Fruit fly (Drosophila melanogaster) whole organism, embryonic: ENCODE results near the gene CG16972.

Source experiments
- Aef1 ChIP-seq: fragments of 200-800 bp; sonication (Bioruptor generic); IDR thresholded peaks from 3 replicates; pipeline ENCODE4 v1.3.6; 2022; ENCODE audit warnings: missing biosample characterization, missing genetic modification characterization
- C15 ChIP-seq: fragments of 200-800 bp; sonication (Bioruptor generic); IDR thresholded peaks from 3 replicates; pipeline ENCODE4 v1.3.6; 2022; ENCODE audit warnings: missing biosample characterization, missing genetic modification characterization
- CG10209 ChIP-seq: fragments of 200-800 bp; sonication (Bioruptor generic); optimal IDR thresholded peaks from 3 replicates; lab custom pipeline; 2017; ENCODE audit warnings: missing biosample characterization, mild to moderate bottlenecking, missing genetic modification characterization, missing genetic modification reagents
- CG10267 ChIP-seq: fragments of 200-800 bp; sonication (Bioruptor generic); optimal IDR thresholded peaks from 2 replicates; lab custom pipeline; 2018; ENCODE audit warnings: missing biosample characterization, mild to moderate bottlenecking, missing genetic modification characterization, moderate library complexity
- CG10565 ChIP-seq: fragments of 200-800 bp; sonication (Bioruptor generic); optimal IDR thresholded peaks from 3 replicates; lab custom pipeline; 2016; ENCODE audit warnings: missing biosample characterization, mild to moderate bottlenecking, missing genetic modification characterization
- CG10959 ChIP-seq: fragments of 200-800 bp; sonication (Bioruptor generic); IDR thresholded peaks from 2 replicates; pipeline ENCODE4 v1.3.6; 2022; ENCODE audit warnings: missing biosample characterization, missing genetic modification characterization
- CG12219 ChIP-seq: fragments of 200-800 bp; sonication (Bioruptor generic); optimal IDR thresholded peaks from 3 replicates; lab custom pipeline; 2018; ENCODE audit warnings: missing biosample characterization, mild to moderate bottlenecking, missing genetic modification characterization
- CG13894 ChIP-seq: fragments of 200-800 bp; sonication (Bioruptor generic); optimal IDR thresholded peaks from 3 replicates; lab custom pipeline; 2018; ENCODE audit warnings: missing biosample characterization, mild to moderate bottlenecking, missing genetic modification characterization, moderate library complexity
- CG15514 ChIP-seq: fragments of 200-800 bp; sonication (Bioruptor generic); optimal IDR thresholded peaks from 3 replicates; lab custom pipeline; 2017; ENCODE audit warnings: missing biosample characterization, missing genetic modification characterization, mild to moderate bottlenecking, moderate library complexity, missing genetic modification reagents
- CG15601 ChIP-seq: fragments of 200-800 bp; sonication (Bioruptor generic); optimal IDR thresholded peaks from 3 replicates; lab custom pipeline; 2019; ENCODE audit warnings: missing biosample characterization, mild to moderate bottlenecking, missing genetic modification characterization, moderate library complexity
- CG1603 ChIP-seq: fragments of 200-800 bp; sonication (Bioruptor generic); optimal IDR thresholded peaks from 2 replicates; lab custom pipeline; 2019; ENCODE audit warnings: missing biosample characterization, mild to moderate bottlenecking, missing genetic modification characterization, moderate library complexity
- CG17328 ChIP-seq: fragments of 200-800 bp; sonication (Bioruptor generic); IDR thresholded peaks from 2 replicates; pipeline ENCODE4 v1.3.6; 2022; ENCODE audit warnings: missing biosample characterization, missing genetic modification characterization
- CG18011 ChIP-seq: fragments of 200-800 bp; sonication (Bioruptor generic); optimal IDR thresholded peaks from 2 replicates; lab custom pipeline; 2017; ENCODE audit warnings: missing biosample characterization, missing genetic modification characterization, mild to moderate bottlenecking, moderate library complexity, missing genotype
- CG32772 ChIP-seq: fragments of 200-800 bp; sonication (Bioruptor generic); IDR thresholded peaks from 2 replicates; pipeline ENCODE4 v1.3.6; 2022; ENCODE audit warnings: missing biosample characterization, missing genetic modification characterization
- CG43689 ChIP-seq: fragments of 200-800 bp; sonication (Bioruptor generic); IDR thresholded peaks from 2 replicates; pipeline ENCODE4 v1.3.6; 2022; ENCODE audit warnings: missing biosample characterization, missing genetic modification characterization
- CG4854 ChIP-seq: fragments of 200-800 bp; sonication (Bioruptor generic); optimal IDR thresholded peaks from 2 replicates; lab custom pipeline; 2016; ENCODE audit warnings: missing biosample characterization, missing genetic modification characterization, inconsistent platforms
- CG7556 ChIP-seq: fragments of 200-800 bp; sonication (Bioruptor generic); optimal IDR thresholded peaks from 2 replicates; lab custom pipeline; 2017; ENCODE audit warnings: missing biosample characterization, mild to moderate bottlenecking, missing genetic modification characterization
- CG8478 ChIP-seq: fragments of >200 bp; optimal IDR thresholded peaks from 2 replicates; lab custom pipeline; 2018
- CG8765 ChIP-seq: fragments of 200-800 bp; sonication (Bioruptor generic); IDR thresholded peaks from 2 replicates; pipeline ENCODE4 v1.3.6; 2022; ENCODE audit warnings: missing biosample characterization, missing genetic modification characterization
- CrebB ChIP-seq: fragments of 200-800 bp; sonication (Bioruptor generic); optimal IDR thresholded peaks from 3 replicates; lab custom pipeline; 2018; ENCODE audit warnings: missing biosample characterization, mild to moderate bottlenecking, missing genetic modification characterization
- Dip3 ChIP-seq: fragments of 200-800 bp; sonication (Bioruptor generic); optimal IDR thresholded peaks from 3 replicates; lab custom pipeline; 2016; ENCODE audit warnings: missing biosample characterization, missing genetic modification characterization
- Fer1 ChIP-seq: fragments of 200-800 bp; sonication (Bioruptor generic); optimal IDR thresholded peaks from 2 replicates; lab custom pipeline; 2017; ENCODE audit warnings: missing biosample characterization, mild to moderate bottlenecking, missing genetic modification characterization
- Gug ChIP-seq: fragments of 200-800 bp; sonication (Bioruptor generic); IDR thresholded peaks from 4 replicates; pipeline ENCODE4 v1.3.6; 2022; ENCODE audit warnings: missing biosample characterization, missing genetic modification characterization
- HLH54F ChIP-seq: fragments of 200-800 bp; sonication (Bioruptor generic); optimal IDR thresholded peaks from 3 replicates; lab custom pipeline; 2016; ENCODE audit warnings: missing biosample characterization, missing genetic modification characterization
- Hr3 ChIP-seq: fragments of 200-800 bp; sonication (Bioruptor generic); optimal IDR thresholded peaks from 3 replicates; lab custom pipeline; 2016; ENCODE audit warnings: missing biosample characterization, missing genetic modification characterization
- Hr78 ChIP-seq, 2 experiments: fragments of 200-800 bp in 1 of 2; fragments of >200 bp in 1 of 2; sonication (Bioruptor generic) in 1 of 2; optimal IDR thresholded peaks; 2 replicates each; lab custom pipeline; 2017 to 2019; ENCODE audit warnings: missing biosample characterization in 2 of 2, missing genetic modification characterization in 2 of 2, mild to moderate bottlenecking in 1 of 2, moderate library complexity in 1 of 2
- Lim3 ChIP-seq: fragments of 200-800 bp; sonication (Bioruptor generic); IDR thresholded peaks from 2 replicates; pipeline ENCODE4 v1.3.6; 2022; ENCODE audit warnings: missing biosample characterization, missing genetic modification characterization
- Mad ChIP-seq: fragments of 200-800 bp; sonication (Bioruptor generic); optimal IDR thresholded peaks from 2 replicates; lab custom pipeline; 2016; ENCODE audit warnings: missing biosample characterization, missing genetic modification characterization
- NC2β ChIP-seq: fragments of 200-800 bp; sonication (Bioruptor generic); optimal IDR thresholded peaks from 2 replicates; lab custom pipeline; 2016; ENCODE audit warnings: missing biosample characterization, missing genetic modification characterization
- Nf-YA ChIP-seq: fragments of 200-800 bp; sonication (Bioruptor generic); IDR thresholded peaks from 2 replicates; pipeline ENCODE4 v1.3.6; 2022; ENCODE audit warnings: missing biosample characterization, missing genetic modification characterization
- Rx ChIP-seq: fragments of 200-800 bp; sonication (Bioruptor generic); IDR thresholded peaks from 2 replicates; pipeline ENCODE4 v1.3.6; 2022; ENCODE audit warnings: missing biosample characterization, missing genetic modification characterization
- Sox100B ChIP-seq: fragments of 200-800 bp; sonication (Bioruptor generic); optimal IDR thresholded peaks from 3 replicates; lab custom pipeline; 2018; ENCODE audit warnings: missing biosample characterization, mild to moderate bottlenecking, missing genetic modification characterization
- Usf ChIP-seq: fragments of 200-800 bp; sonication (Bioruptor generic); optimal IDR thresholded peaks from 2 replicates; lab custom pipeline; 2017; ENCODE audit warnings: missing genotype, missing biosample characterization, missing genetic modification characterization
- Vsx1 ChIP-seq: fragments of 200-800 bp; sonication (Bioruptor generic); optimal IDR thresholded peaks from 2 replicates; lab custom pipeline; 2017; ENCODE audit warnings: missing biosample characterization, mild to moderate bottlenecking, missing genetic modification characterization, missing genetic modification reagents
- bab2 ChIP-seq: fragments of 200-800 bp; sonication (Bioruptor generic); optimal IDR thresholded peaks from 2 replicates; lab custom pipeline; 2016; ENCODE audit warnings: missing biosample characterization, missing genetic modification characterization
- caup ChIP-seq: fragments of 200-800 bp; sonication (Bioruptor generic); optimal IDR thresholded peaks from 3 replicates; lab custom pipeline; 2017; ENCODE audit warnings: missing biosample characterization, mild to moderate bottlenecking, missing genetic modification characterization, moderate library complexity; ENCODE audit not compliant: severe bottlenecking
- crp ChIP-seq, 2 experiments: fragments of 200-800 bp; sonication (Bioruptor generic); optimal IDR thresholded peaks; 2 replicates in 1 of 2; 3 replicates in 1 of 2; lab custom pipeline; 2017; ENCODE audit warnings: missing biosample characterization in 2 of 2, missing genetic modification characterization in 2 of 2, mild to moderate bottlenecking in 1 of 2, moderate library complexity in 1 of 2
- danr ChIP-seq: fragments of 200-800 bp; sonication (Bioruptor generic); IDR thresholded peaks from 2 replicates; pipeline ENCODE4 v1.3.6; 2022; ENCODE audit warnings: missing biosample characterization, missing genetic modification characterization
- ems ChIP-seq: fragments of 200-800 bp; sonication (Bioruptor generic); optimal IDR thresholded peaks from 3 replicates; lab custom pipeline; 2016; ENCODE audit warnings: missing biosample characterization, missing genetic modification characterization
- gcm ChIP-seq: fragments of 200-800 bp; sonication (Bioruptor generic); optimal IDR thresholded peaks from 2 replicates; lab custom pipeline; 2019; ENCODE audit warnings: missing biosample characterization, mild to moderate bottlenecking, missing genetic modification characterization, moderate library complexity
- inv ChIP-seq: fragments of 200-800 bp; sonication (Bioruptor generic); IDR thresholded peaks from 2 replicates; pipeline ENCODE4 v1.3.6; 2022; ENCODE audit warnings: missing biosample characterization, missing genetic modification characterization; ENCODE audit not compliant: partially characterized antibody
- peb ChIP-seq: fragments of 200-800 bp; sonication (Bioruptor generic); IDR thresholded peaks from 2 replicates; pipeline ENCODE4 v1.3.6; 2022; ENCODE audit warnings: missing biosample characterization, missing genetic modification characterization
- pnt ChIP-seq: fragments of 200-800 bp; sonication (Bioruptor generic); optimal IDR thresholded peaks from 3 replicates; lab custom pipeline; 2016; ENCODE audit warnings: missing biosample characterization, missing genetic modification characterization
- pzg ChIP-seq: fragments of 200-800 bp; sonication (Bioruptor generic); optimal IDR thresholded peaks from 3 replicates; lab custom pipeline; 2018; ENCODE audit warnings: missing biosample characterization, mild to moderate bottlenecking, missing genetic modification characterization, moderate library complexity
- slou ChIP-seq: fragments of 200-800 bp; sonication (Bioruptor generic); optimal IDR thresholded peaks from 3 replicates; lab custom pipeline; 2016; ENCODE audit warnings: missing biosample characterization, missing genetic modification characterization
- sqz ChIP-seq: fragments of 200-800 bp; sonication (Bioruptor generic); optimal IDR thresholded peaks from 3 replicates; lab custom pipeline; 2018; ENCODE audit warnings: missing biosample characterization, mild to moderate bottlenecking, missing genetic modification characterization
- tup ChIP-seq: fragments of 200-800 bp; sonication (Bioruptor generic); optimal IDR thresholded peaks from 2 replicates; lab custom pipeline; 2016; ENCODE audit warnings: missing biosample characterization, mild to moderate bottlenecking, missing genetic modification characterization, moderate library complexity
- tx ChIP-seq: fragments of 200-800 bp; sonication (Bioruptor generic); optimal IDR thresholded peaks from 2 replicates; lab custom pipeline; 2016; ENCODE audit warnings: missing biosample characterization, missing genetic modification characterization
- wek ChIP-seq: fragments of 200-800 bp; sonication (Bioruptor generic); optimal IDR thresholded peaks from 3 replicates; lab custom pipeline; 2018; ENCODE audit warnings: missing biosample characterization, mild to moderate bottlenecking, missing genetic modification characterization, moderate library complexity
- zen2 ChIP-seq: fragments of 200-800 bp; sonication (Bioruptor generic); IDR thresholded peaks from 3 replicates; pipeline ENCODE4 v1.3.6; 2022; ENCODE audit warnings: missing biosample characterization, missing genetic modification characterization; ENCODE audit not compliant: partially characterized antibody

The CG16972 gene

dm6 chr2L:13176701-13177249 is 26.3 kb downstream of the CG16972 start, which contains the start of the genes Sfmbt and CG5439 (continued):
- no peak for TF ChIP-seq CG12219 (GFP tag; lab: Kevin White, UChicago)
- TF ChIP-seq Mad = peak; percentile 44
- TF ChIP-seq caup (GFP tag; lab: Kevin White, UChicago) = no peak
- TF ChIP-seq C15 (GFP tag; lab: Robert Waterston, UW) = no peak
- no peak for TF ChIP-seq danr
- TF ChIP-seq Gug = peak; percentile 88
- peak in 1 of 2 experiments; percentile 69 for TF ChIP-seq crp (GFP tag; optimal IDR thresholded peaks at IDR 0.05; lab: Kevin White, UChicago)
- 0 out of 2 replicates have a peak, but pooled peaks have one; percentile 28 for TF ChIP-seq peb (GFP tag; lab: Robert Waterston, UW)
- no peak for TF ChIP-seq Nf-YA (GFP tag; lab: Robert Waterston, UW)
- peak; percentile 70 for TF ChIP-seq Aef1
- TF ChIP-seq CG10267 (tag; lab: Kevin White, UChicago) = peak; percentile 97
- TF ChIP-seq CG1603 = no peak
- TF ChIP-seq sqz (GFP tag; lab: Kevin White, UChicago) = no peak
- peak; percentile 89 for TF ChIP-seq Hr3 (GFP tag; lab: Kevin White, UChicago)
- TF ChIP-seq NC2β (GFP tag; lab: Kevin White, UChicago) = peak; percentile 57
- TF ChIP-seq Hr78 (GFP tag; optimal IDR thresholded peaks at IDR 0.05; lab: Kevin White, UChicago) = no peak
- TF ChIP-seq bab2 (GFP tag; lab: Kevin White, UChicago) = peak; percentile 82
- peak; percentile 26 for TF ChIP-seq tup (GFP tag; lab: Kevin White, UChicago)
- no peak for TF ChIP-seq gcm (GFP tag; lab: Kevin White, UChicago)
- TF ChIP-seq CG10565 = no peak
- peak; percentile 52 for TF ChIP-seq CG32772 (GFP tag; lab: Robert Waterston, UW)
- no peak for TF ChIP-seq CG10209 (GFP tag; lab: Kevin White, UChicago)
- peak; percentile 38 for TF ChIP-seq CG18011 (GFP tag; lab: Kevin White, UChicago)
- no peak for TF ChIP-seq CG43689 (GFP tag; lab: Robert Waterston, UW)
- no peak; the same call in 1 of the 2 replicates for TF ChIP-seq Rx (GFP tag; lab: Robert Waterston, UW)
- TF ChIP-seq CG17328 (GFP tag; lab: Robert Waterston, UW) = no peak
- peak; percentile 23; the same call in 1 of the 2 replicates for TF ChIP-seq inv (GFP tag; lab: Robert Waterston, UW)
- peak; percentile 62 for TF ChIP-seq CG15514 (GFP tag; lab: Kevin White, UChicago)
- no peak for TF ChIP-seq CG7556 (GFP tag; lab: Kevin White, UChicago)
- TF ChIP-seq wek = no peak
- peak; percentile 89 for TF ChIP-seq pzg (GFP tag; lab: Kevin White, UChicago)
- no peak for TF ChIP-seq CG15601 (tag; lab: Kevin White, UChicago)
- TF ChIP-seq CrebB (tag; lab: Kevin White, UChicago) = no peak
- TF ChIP-seq Lim3 (GFP tag; lab: Robert Waterston, UW) = no peak
- TF ChIP-seq HLH54F (GFP tag; lab: Kevin White, UChicago) = peak; percentile 88
- peak; percentile 68 for TF ChIP-seq slou (GFP tag; lab: Kevin White, UChicago)
- no peak for TF ChIP-seq Sox100B (GFP tag; lab: Kevin White, UChicago)
- 0 out of 2 replicates have a peak, but pooled peaks have one; percentile 11 for TF ChIP-seq CG10959 (GFP tag; lab: Robert Waterston, UW)
- TF ChIP-seq Dip3 (GFP tag; lab: Kevin White, UChicago) = peak; percentile 75
- peak; percentile 69 for TF ChIP-seq Usf (GFP tag; lab: Kevin White, UChicago)
- peak; percentile 82 for TF ChIP-seq pnt (GFP tag; lab: Kevin White, UChicago)
- TF ChIP-seq CG8478 (lab: Kevin White, UChicago) = no peak
- peak; percentile 75 for TF ChIP-seq tx (GFP tag; lab: Kevin White, UChicago)
- no peak for TF ChIP-seq Vsx1
- TF ChIP-seq CG13894 (tag; lab: Kevin White, UChicago) = no peak
- TF ChIP-seq zen2 (GFP tag; lab: Robert Waterston, UW) = no peak
- peak; percentile 73 for TF ChIP-seq Fer1
- 0 out of 2 replicates have a peak, but pooled peaks have one; percentile 33 for TF ChIP-seq CG8765 (GFP tag; lab: Robert Waterston, UW)
- peak; percentile 75 for TF ChIP-seq ems (GFP tag; lab: Kevin White, UChicago)
- peak; percentile 71 for TF ChIP-seq CG4854
